Worm (Caenorhabditis elegans) whole organism, L4 larva: ENCODE measurements around the gene sri-74.
"Not testable (repeated sequence)": the region's sequence is repeated elsewhere in the genome, so short reads cannot be mapped to it uniquely, and the experiment has no call there.

Experiments
- F49E8.2 ChIP-seq: sonication (generic microtip); optimal IDR thresholded peaks from 2 replicates; lab custom pipeline; 2016; ENCODE audit warnings: missing compliant biosample characterization, mild to moderate bottlenecking, missing genetic modification characterization, borderline replicate concordance
- hlh-30 ChIP-seq: sonication (generic microtip); optimal IDR thresholded peaks from 2 replicates; lab custom pipeline; 2017; ENCODE audit warnings: antibody characterized with exemption, mild to moderate bottlenecking, missing genetic modification characterization, missing compliant biosample characterization; ENCODE audit not compliant: insufficient read depth
- mep-1 ChIP-seq: fragments of 150-350 bp; sonication (generic microtip); optimal IDR thresholded peaks from 3 replicates; lab custom pipeline; 2014; ENCODE audit warnings: missing biosample characterization, missing genetic modification characterization
- nhr-76 ChIP-seq: fragments of 150-350 bp; optimal IDR thresholded peaks from 2 replicates; lab custom pipeline; 2014; ENCODE audit warnings: missing biosample characterization, missing genetic modification characterization
- saeg-2 ChIP-seq: fragments of 200-800 bp; sonication (Bioruptor generic); IDR thresholded peaks from 2 replicates; pipeline ENCODE4 v1.3.6; 2022; ENCODE audit warnings: missing genetic modification reagents, missing genetic modification characterization, missing compliant biosample characterization
- snpc-4 ChIP-seq: fragments of 150-350 bp; optimal IDR thresholded peaks from 2 replicates; lab custom pipeline; 2014; ENCODE audit warnings: missing biosample characterization, missing genetic modification characterization
- zag-1 ChIP-seq: fragments of 150-350 bp; optimal IDR thresholded peaks from 2 replicates; lab custom pipeline; 2014; ENCODE audit warnings: missing biosample characterization, missing genetic modification characterization
- ztf-11 ChIP-seq: fragments of 150-350 bp; optimal IDR thresholded peaks from 2 replicates; lab custom pipeline; 2014; ENCODE audit warnings: missing biosample characterization, missing genetic modification characterization

DNA sequence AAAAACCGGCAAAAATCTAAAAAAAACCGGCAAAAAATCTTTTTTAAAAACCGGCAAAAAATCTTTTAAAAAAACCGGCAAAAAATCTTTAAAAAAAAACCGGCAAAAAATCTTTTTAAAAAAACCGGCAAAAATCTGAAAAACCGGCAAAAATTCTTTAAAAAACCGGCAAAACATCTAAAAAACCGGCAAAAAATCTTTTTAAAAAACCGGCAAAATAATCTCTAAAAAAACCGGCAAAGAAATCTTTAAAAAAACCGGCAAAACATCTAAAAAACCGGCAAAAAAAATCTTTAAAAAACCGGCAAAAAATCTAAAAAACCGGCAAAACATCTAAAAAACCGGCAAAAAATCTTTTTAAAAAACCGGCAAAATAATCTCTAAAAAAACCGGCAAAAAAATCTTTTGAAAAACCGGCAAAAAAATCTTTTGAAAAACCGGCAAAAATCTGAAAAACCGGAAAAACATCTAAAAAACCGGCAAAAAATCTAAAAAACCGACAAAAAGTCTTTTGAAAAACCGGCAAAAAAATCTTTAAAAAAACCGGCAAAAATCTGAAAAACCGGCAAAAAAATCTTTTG, 12.5 kb downstream of the sri-74 start:
- TF ChIP-seq mep-1 (tag; lab: Kevin White, UChicago); snpc-4 (tag; lab: Kevin White, UChicago); F49E8.2; saeg-2; zag-1; ztf-11 (tag; lab: Kevin White, UChicago); nhr-76 (tag; lab: Kevin White, UChicago); hlh-30: not testable (repeated sequence)
